Worm (Caenorhabditis elegans): ENCODE data around the gene tag-153.

DNA sequence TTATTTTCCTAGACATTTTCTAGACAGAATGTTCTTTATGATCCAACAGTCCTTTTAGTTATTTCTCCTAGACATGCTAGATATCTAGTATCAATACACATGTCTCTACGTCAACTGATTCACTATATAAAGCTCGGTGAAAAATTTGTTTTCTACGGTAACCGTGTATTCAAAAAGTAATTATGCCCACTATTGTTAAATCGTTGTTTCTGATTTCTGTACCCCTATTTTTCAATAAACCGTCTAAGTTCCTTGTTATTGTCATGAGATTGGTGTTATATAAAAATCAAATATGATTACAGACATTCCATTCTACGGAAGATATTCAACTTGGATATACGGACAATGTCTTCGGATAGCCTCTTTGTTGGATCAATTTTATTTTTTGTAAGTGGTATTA lies 30.1 kb downstream of the tag-153 start, which contains the start of gene srx-46:
- TF ChIP-seq skn-1 (tag; optimal IDR thresholded peaks at IDR 0.05) (no peak), nhr-11 (tag; optimal IDR thresholded peaks at IDR 0.05) (no peak), nhr-12 (tag; optimal IDR thresholded peaks at IDR 0.05) (no peak), lsy-12 (tag; optimal IDR thresholded peaks at IDR 0.05) (no peak), ceh-28 (tag; optimal IDR thresholded peaks at IDR 0.05) (no peak), daf-12 (tag; optimal IDR thresholded peaks at IDR 0.05) (no peak), ceh-9 (tag; optimal IDR thresholded peaks at IDR 0.05) (no peak), snpc-4 (tag; optimal IDR thresholded peaks at IDR 0.05) (no peak)
